Worm (Caenorhabditis elegans): Measurements from ENCODE around the gene men-1.

DNA sequence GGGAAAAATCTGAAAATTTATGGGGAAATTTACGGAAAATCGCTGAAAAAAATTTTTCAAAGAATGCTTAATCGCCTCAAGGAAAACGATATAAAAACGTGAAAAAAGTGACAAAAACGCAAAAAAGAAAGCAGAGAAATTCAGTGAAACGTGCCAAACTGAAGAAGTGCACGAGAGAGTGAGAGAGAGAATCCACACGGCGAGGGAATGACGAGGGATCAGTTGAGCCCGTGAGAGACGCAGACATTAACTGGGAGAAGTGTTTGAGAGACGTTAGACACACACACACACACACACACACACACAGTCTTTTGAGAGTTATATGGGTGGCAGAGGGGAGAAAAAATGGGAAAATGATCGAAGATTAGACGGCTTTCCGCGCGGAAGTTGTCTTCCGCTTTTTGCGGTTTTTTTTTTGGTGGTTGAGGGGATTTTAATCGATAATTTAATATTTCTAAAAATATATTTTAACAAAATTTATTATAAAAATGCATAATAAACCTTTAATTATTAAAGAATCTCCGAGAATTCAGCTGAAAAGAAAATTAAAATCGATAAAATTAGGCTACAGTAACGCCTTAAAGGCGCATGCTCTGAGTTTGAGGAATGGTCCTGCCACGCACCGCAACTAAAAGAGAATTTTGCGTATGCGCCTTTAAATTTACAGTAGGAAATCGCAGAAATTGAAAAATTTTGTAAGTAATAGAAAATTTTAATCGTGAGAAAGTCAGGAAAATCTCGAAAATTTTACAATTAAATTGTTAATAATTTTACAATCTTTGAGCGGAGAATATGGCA lies 10.7 kb upstream of the men-1 start:
- TF ChIP-seq athp-1 (tag; optimal IDR thresholded peaks at IDR 0.05) (peak; percentile 82), efl-1 (GFP tag; optimal IDR thresholded peaks at IDR 0.05) (peak; percentile 68), ztf-18 (tag; optimal IDR thresholded peaks at IDR 0.05) (peak; percentile 70), hlh-26 (GFP tag; conservative IDR thresholded peaks at IDR 0.05) (no peak), mel-28 (tag; optimal IDR thresholded peaks at IDR 0.05; ENCODE audit: borderline replicate concordance) (no peak), ama-1 (optimal IDR thresholded peaks at IDR 0.05) (no peak), ama-1 (GFP tag; optimal IDR thresholded peaks at IDR 0.05) (no peak), bed-2 (GFP tag; IDR thresholded peaks at IDR 0.05) (no peak), F10E7.11 (tag; optimal IDR thresholded peaks at IDR 0.05) (no peak), ztf-6 (GFP tag; IDR thresholded peaks at IDR 0.05) (no peak), F33H1.4 (GFP tag; IDR thresholded peaks at IDR 0.05) (peak; percentile 99), madf-8 (GFP tag; conservative IDR thresholded peaks at IDR 0.05) (peak; percentile 97), snpc-4 (GFP tag; optimal IDR thresholded peaks at IDR 0.05) (no peak), snpc-4 (tag; optimal IDR thresholded peaks at IDR 0.05) (peak in 2 of 4 experiments; percentile 17 to 60), ccch-3 (GFP tag; optimal IDR thresholded peaks at IDR 0.05) (no peak), nfya-1 (tag; optimal IDR thresholded peaks at IDR 0.05; ENCODE audit: borderline replicate concordance, insufficient read depth) (no peak)

All from whole organism, young adult.